Fruit fly (Drosophila melanogaster) whole organism, embryonic: ENCODE results near the gene ATPsyngamma.

ENCODE experiments used
- Adf1 ChIP-seq: fragments of 200-800 bp; sonication (Bioruptor generic); IDR thresholded peaks from 2 replicates; pipeline ENCODE4 v1.3.6; 2022; ENCODE audit warnings: missing biosample characterization, missing genetic modification characterization
- Bteb2 ChIP-seq: fragments of 200-800 bp; sonication (Bioruptor generic); optimal IDR thresholded peaks from 2 replicates; lab custom pipeline; 2016; ENCODE audit warnings: missing biosample characterization, missing genetic modification characterization
- CG1024 ChIP-seq: fragments of 200-800 bp; sonication (Bioruptor generic); IDR thresholded peaks from 2 replicates; pipeline ENCODE4 v1.3.6; 2022; ENCODE audit warnings: missing biosample characterization, missing genetic modification characterization
- CG10462 ChIP-seq: fragments of 200-800 bp; sonication (Bioruptor generic); optimal IDR thresholded peaks from 2 replicates; lab custom pipeline; 2016; ENCODE audit warnings: missing biosample characterization, missing genetic modification characterization
- CG10565 ChIP-seq: fragments of 200-800 bp; sonication (Bioruptor generic); optimal IDR thresholded peaks from 3 replicates; lab custom pipeline; 2016; ENCODE audit warnings: missing biosample characterization, mild to moderate bottlenecking, missing genetic modification characterization
- CG11696 ChIP-seq: fragments of 200-800 bp; sonication (Bioruptor generic); IDR thresholded peaks from 2 replicates; pipeline ENCODE4 v1.3.6; 2022; ENCODE audit warnings: missing biosample characterization, missing genetic modification characterization
- CG15601 ChIP-seq: fragments of 200-800 bp; sonication (Bioruptor generic); optimal IDR thresholded peaks from 3 replicates; lab custom pipeline; 2019; ENCODE audit warnings: missing biosample characterization, mild to moderate bottlenecking, missing genetic modification characterization, moderate library complexity
- CG16813 ChIP-seq: fragments of 200-800 bp; sonication (Bioruptor generic); IDR thresholded peaks from 3 replicates; pipeline ENCODE4 v1.3.6; 2022; ENCODE audit warnings: missing biosample characterization, missing genetic modification characterization; ENCODE audit not compliant: partially characterized antibody
- CG18619 ChIP-seq: fragments of 200-800 bp; sonication (Bioruptor generic); optimal IDR thresholded peaks from 3 replicates; lab custom pipeline; 2017; ENCODE audit warnings: missing biosample characterization, mild to moderate bottlenecking, missing genetic modification characterization
- CG2202 ChIP-seq: fragments of 200-800 bp; sonication (Bioruptor generic); optimal IDR thresholded peaks from 2 replicates; lab custom pipeline; 2018; ENCODE audit warnings: missing biosample characterization, mild to moderate bottlenecking, missing genetic modification characterization
- CG2875 ChIP-seq: fragments of 200-800 bp; sonication (Bioruptor generic); optimal IDR thresholded peaks from 2 replicates; lab custom pipeline; 2017; ENCODE audit warnings: missing biosample characterization, mild to moderate bottlenecking, missing genetic modification characterization, missing genetic modification reagents
- CG2889 ChIP-seq: fragments of 200-800 bp; sonication (Bioruptor generic); IDR thresholded peaks from 3 replicates; pipeline ENCODE4 v1.3.6; 2022; ENCODE audit warnings: missing biosample characterization, missing genetic modification characterization
- CG30020 ChIP-seq: fragments of 200-800 bp; optimal IDR thresholded peaks from 2 replicates; lab custom pipeline; 2019; ENCODE audit warnings: missing biosample characterization, mild to moderate bottlenecking, missing genetic modification characterization, moderate library complexity
- CG32532 ChIP-seq: fragments of 200-800 bp; sonication (Bioruptor generic); IDR thresholded peaks from 2 replicates; pipeline ENCODE4 v1.3.6; 2022; ENCODE audit warnings: missing biosample characterization, missing genetic modification characterization
- CG34224 ChIP-seq: fragments of 200-800 bp; sonication (Bioruptor generic); IDR thresholded peaks from 3 replicates; pipeline ENCODE4 v1.3.6; 2022; ENCODE audit warnings: missing biosample characterization, missing genetic modification characterization; ENCODE audit not compliant: partially characterized antibody
- CG4328 ChIP-seq: fragments of 200-800 bp; sonication (Bioruptor generic); optimal IDR thresholded peaks from 3 replicates; lab custom pipeline; 2017; ENCODE audit warnings: missing biosample characterization, missing genetic modification reagents, missing genetic modification characterization
- CG6272 ChIP-seq: fragments of 200-800 bp; sonication (Bioruptor generic); IDR thresholded peaks from 2 replicates; pipeline ENCODE4 v1.3.6; 2022; ENCODE audit warnings: missing biosample characterization, missing genetic modification characterization
- CG9727 ChIP-seq: fragments of 200-800 bp; sonication (Bioruptor generic); optimal IDR thresholded peaks from 3 replicates; lab custom pipeline; 2017; ENCODE audit warnings: missing biosample characterization, mild to moderate bottlenecking, missing genetic modification characterization
- CG9817 ChIP-seq: fragments of 200-800 bp; sonication (Bioruptor generic); optimal IDR thresholded peaks from 2 replicates; lab custom pipeline; 2018; ENCODE audit warnings: missing biosample characterization, mild to moderate bottlenecking, missing genetic modification characterization, moderate library complexity
- CG9876 ChIP-seq: fragments of 200-800 bp; sonication (Bioruptor generic); optimal IDR thresholded peaks from 2 replicates; lab custom pipeline; 2016; ENCODE audit warnings: missing biosample characterization, missing genetic modification characterization
- Chrac-16 ChIP-seq: fragments of 200-800 bp; sonication (Bioruptor generic); optimal IDR thresholded peaks from 3 replicates; lab custom pipeline; 2016; ENCODE audit warnings: missing biosample characterization, missing genetic modification characterization
- Dad ChIP-seq: fragments of 200-800 bp; sonication (Bioruptor generic); optimal IDR thresholded peaks from 3 replicates; lab custom pipeline; 2016; ENCODE audit warnings: missing biosample characterization, missing genetic modification characterization
- ERR ChIP-seq: fragments of 200-800 bp; sonication (Bioruptor generic); optimal IDR thresholded peaks from 2 replicates; lab custom pipeline; 2016; ENCODE audit warnings: missing biosample characterization, missing genetic modification characterization
- Ets97D ChIP-seq: fragments of 200-800 bp; sonication (Bioruptor generic); optimal IDR thresholded peaks from 3 replicates; lab custom pipeline; 2016; ENCODE audit warnings: missing biosample characterization, missing genetic modification characterization
- Fer3 ChIP-seq: fragments of 200-800 bp; sonication (Bioruptor generic); optimal IDR thresholded peaks from 2 replicates; lab custom pipeline; 2018; ENCODE audit warnings: missing biosample characterization, mild to moderate bottlenecking, missing genetic modification characterization, moderate library complexity
- Gsc ChIP-seq: fragments of 200-800 bp; sonication (Bioruptor generic); IDR thresholded peaks from 2 replicates; pipeline ENCODE4 v1.3.6; 2022; ENCODE audit warnings: missing biosample characterization, missing genetic modification characterization
- HLH54F ChIP-seq: fragments of 200-800 bp; sonication (Bioruptor generic); optimal IDR thresholded peaks from 3 replicates; lab custom pipeline; 2016; ENCODE audit warnings: missing biosample characterization, missing genetic modification characterization
- HLHmδ ChIP-seq: fragments of 200-800 bp; sonication (Bioruptor generic); optimal IDR thresholded peaks from 2 replicates; lab custom pipeline; 2018; ENCODE audit warnings: missing biosample characterization, mild to moderate bottlenecking, missing genetic modification characterization, moderate library complexity
- Hmr ChIP-seq: fragments of 200-800 bp; sonication (Bioruptor generic); optimal IDR thresholded peaks from 3 replicates; lab custom pipeline; 2017; ENCODE audit warnings: mild to moderate bottlenecking, missing biosample characterization, missing genetic modification reagents, missing genetic modification characterization
- Jarid2 ChIP-seq: fragments of 200-800 bp; sonication (Bioruptor generic); optimal IDR thresholded peaks from 3 replicates; lab custom pipeline; 2017; ENCODE audit warnings: mild to moderate bottlenecking, missing biosample characterization, missing genetic modification reagents, missing genetic modification characterization
- MBD-R2 ChIP-seq: fragments of 200-800 bp; sonication (Bioruptor generic); IDR thresholded peaks from 2 replicates; pipeline ENCODE4 v1.3.6; 2022; ENCODE audit warnings: missing biosample characterization, missing genetic modification characterization
- Opbp ChIP-seq: fragments of 200-800 bp; sonication (Bioruptor generic); IDR thresholded peaks from 3 replicates; pipeline ENCODE4 v1.3.6; 2022; ENCODE audit warnings: missing biosample characterization, missing genetic modification characterization; ENCODE audit not compliant: partially characterized antibody
- Side ChIP-seq: fragments of 200-800 bp; sonication (Bioruptor generic); optimal IDR thresholded peaks from 2 replicates; lab custom pipeline; 2016; ENCODE audit warnings: missing biosample characterization, missing genetic modification characterization
- croc ChIP-seq: fragments of 200-800 bp; sonication (Bioruptor generic); conservative IDR thresholded peaks from 3 replicates; pipeline ENCODE4 v1.3.6; 2022; ENCODE audit warnings: missing biosample characterization, missing genetic modification characterization
- dmrt99B ChIP-seq: fragments of 200-800 bp; sonication (Bioruptor generic); optimal IDR thresholded peaks from 2 replicates; lab custom pipeline; 2018; ENCODE audit warnings: missing biosample characterization, mild to moderate bottlenecking, missing genetic modification characterization, moderate library complexity
- dpn ChIP-seq, 2 experiments: fragments of 200-800 bp; sonication (Bioruptor generic); optimal IDR thresholded peaks; 3 replicates each; lab custom pipeline; 2016; ENCODE audit warnings: missing biosample characterization in 2 of 2, missing genetic modification characterization in 2 of 2
- emc ChIP-seq: fragments of 200-800 bp; sonication (Bioruptor generic); optimal IDR thresholded peaks from 2 replicates; lab custom pipeline; 2016; ENCODE audit warnings: missing biosample characterization, missing genetic modification characterization
- esg ChIP-seq: fragments of 200-800 bp; sonication (Bioruptor generic); conservative IDR thresholded peaks from 2 replicates; pipeline ENCODE4 v1.3.6; 2022; ENCODE audit warnings: missing biosample characterization, missing genetic modification characterization
- gcm ChIP-seq: fragments of 200-800 bp; sonication (Bioruptor generic); optimal IDR thresholded peaks from 2 replicates; lab custom pipeline; 2019; ENCODE audit warnings: missing biosample characterization, mild to moderate bottlenecking, missing genetic modification characterization, moderate library complexity
- knrl ChIP-seq: fragments of 200-800 bp; sonication (Bioruptor generic); IDR thresholded peaks from 3 replicates; pipeline ENCODE4 v1.3.6; 2022; ENCODE audit warnings: missing biosample characterization, missing genetic modification characterization; ENCODE audit not compliant: partially characterized antibody
- mam ChIP-seq: fragments of 200-800 bp; sonication (Bioruptor generic); optimal IDR thresholded peaks from 3 replicates; lab custom pipeline; 2016; ENCODE audit warnings: missing biosample characterization, missing genetic modification characterization
- nerfin-1 ChIP-seq: fragments of 200-800 bp; sonication (Bioruptor generic); optimal IDR thresholded peaks from 3 replicates; lab custom pipeline; 2019; ENCODE audit warnings: missing biosample characterization, mild to moderate bottlenecking, missing genetic modification characterization, moderate library complexity
- nom ChIP-seq: fragments of 200-800 bp; sonication (Bioruptor generic); optimal IDR thresholded peaks from 2 replicates; lab custom pipeline; 2017; ENCODE audit warnings: missing biosample characterization, missing genetic modification characterization, mild to moderate bottlenecking, moderate library complexity, missing genetic modification reagents
- onecut ChIP-seq: fragments of 200-800 bp; sonication (Bioruptor generic); IDR thresholded peaks from 2 replicates; pipeline ENCODE4 v1.3.6; 2022; ENCODE audit warnings: missing biosample characterization, missing genetic modification characterization
- pita ChIP-seq: fragments of 200-800 bp; sonication (Bioruptor generic); optimal IDR thresholded peaks from 2 replicates; lab custom pipeline; 2017; ENCODE audit warnings: missing biosample characterization, mild to moderate bottlenecking, missing genetic modification characterization
- ro ChIP-seq: fragments of 200-800 bp; sonication (Bioruptor generic); IDR thresholded peaks from 2 replicates; pipeline ENCODE4 v1.3.6; 2022; ENCODE audit warnings: missing biosample characterization, missing genetic modification characterization
- slbo ChIP-seq: fragments of 200-800 bp; sonication (Bioruptor generic); IDR thresholded peaks from 2 replicates; pipeline ENCODE4 v1.3.6; 2022; ENCODE audit warnings: missing biosample characterization, missing genetic modification characterization
- sob ChIP-seq: fragments of 200-800 bp; sonication (Bioruptor generic); IDR thresholded peaks from 2 replicates; pipeline ENCODE4 v1.3.6; 2022; ENCODE audit warnings: missing biosample characterization, missing genetic modification characterization
- zen2 ChIP-seq: fragments of 200-800 bp; sonication (Bioruptor generic); IDR thresholded peaks from 3 replicates; pipeline ENCODE4 v1.3.6; 2022; ENCODE audit warnings: missing biosample characterization, missing genetic modification characterization; ENCODE audit not compliant: partially characterized antibody

Gene ATPsyngamma

dm6 chr3R:29774360-29775193 lies 25.6 kb upstream of the ATPsyngamma start (continued):
- TF ChIP-seq gcm (GFP tag; lab: Kevin White, UChicago) (no peak), pita (no peak), mam (GFP tag; lab: Kevin White, UChicago) (no peak), onecut (GFP tag; lab: Robert Waterston, UW) (0 out of 2 replicates have a peak, but pooled peaks have one; percentile 25), sob (GFP tag; lab: Robert Waterston, UW) (no peak), CG11696 (GFP tag; lab: Robert Waterston, UW) (0 out of 2 replicates have a peak, but pooled peaks have one; percentile 21), CG15601 (tag; lab: Kevin White, UChicago) (peak; percentile 25), CG9876 (GFP tag; lab: Kevin White, UChicago) (no peak), HLH54F (GFP tag; lab: Kevin White, UChicago) (no peak), CG34224 (peak; percentile 85), CG2889 (GFP tag; lab: Robert Waterston, UW) (no peak), knrl (no peak), esg (GFP tag; lab: Robert Waterston, UW) (no peak), HLHmδ (peak; percentile 81), Dad (GFP tag; lab: Kevin White, UChicago) (no peak), Fer3 (tag; lab: Kevin White, UChicago) (no peak), emc (GFP tag; lab: Kevin White, UChicago) (no peak), ro (GFP tag; lab: Robert Waterston, UW) (no peak), Chrac-16 (GFP tag; lab: Kevin White, UChicago) (no peak), CG10565 (GFP tag; lab: Kevin White, UChicago) (no peak), Side (GFP tag; lab: Kevin White, UChicago) (no peak), Adf1 (no peak; the same call in 1 of the 2 replicates), Jarid2 (GFP tag; lab: Kevin White, UChicago) (no peak), ERR (no peak), dpn (GFP tag; optimal IDR thresholded peaks at IDR 0.05; lab: Kevin White, UChicago) (no peak), CG6272 (GFP tag; lab: Robert Waterston, UW) (no peak), nom (GFP tag; lab: Kevin White, UChicago) (peak; percentile 23), CG1024 (no peak), Opbp (GFP tag; lab: Robert Waterston, UW) (no peak), MBD-R2 (no peak), nerfin-1 (tag; lab: Kevin White, UChicago) (peak; percentile 78), Ets97D (GFP tag; lab: Kevin White, UChicago) (no peak), CG4328 (GFP tag; lab: Kevin White, UChicago) (no peak), zen2 (GFP tag; lab: Robert Waterston, UW) (peak; percentile 83; the same call in 2 of the 3 replicates), CG9727 (no peak), slbo (GFP tag; lab: Robert Waterston, UW) (no peak), CG2875 (GFP tag; lab: Kevin White, UChicago) (no peak), CG30020 (tag; lab: Kevin White, UChicago) (no peak), Gsc (GFP tag; lab: Robert Waterston, UW) (no peak), CG18619 (GFP tag; lab: Kevin White, UChicago) (no peak), croc (no peak), CG10462 (GFP tag; lab: Kevin White, UChicago) (no peak), CG16813 (GFP tag; lab: Robert Waterston, UW) (no peak), CG9817 (no peak), Bteb2 (GFP tag; lab: Kevin White, UChicago) (no peak), CG32532 (GFP tag; lab: Robert Waterston, UW) (peak; percentile 53; the same call in 1 of the 2 replicates), Hmr (no peak), CG2202 (tag; lab: Kevin White, UChicago) (no peak), dmrt99B (tag; lab: Kevin White, UChicago) (no peak)
